Fruit fly (Drosophila melanogaster) whole organism, prepupa: ENCODE results near the gene CG5509.
A peak's percentile ranks its signal among the peaks of the same experiment; 100 is the strongest.

Experiments used
- CG11294 ChIP-seq: fragments of 200-800 bp; sonication (Bioruptor generic); IDR thresholded peaks from 2 replicates; pipeline ENCODE4 v1.3.6; 2022; ENCODE audit warnings: missing biosample characterization, missing genetic modification characterization
- CG11902 ChIP-seq: fragments of 200-800 bp; sonication (Bioruptor generic); optimal IDR thresholded peaks from 3 replicates; lab custom pipeline; 2016; ENCODE audit warnings: missing biosample characterization, missing genetic modification characterization
- CG15336 ChIP-seq: fragments of 200-800 bp; sonication (Bioruptor generic); IDR thresholded peaks from 2 replicates; pipeline ENCODE4 v1.3.6; 2022; ENCODE audit warnings: missing biosample characterization, missing genetic modification characterization
- CG1621 ChIP-seq: fragments of 200-800 bp; sonication (Bioruptor generic); optimal IDR thresholded peaks from 3 replicates; lab custom pipeline; 2018; ENCODE audit warnings: missing biosample characterization, mild to moderate bottlenecking, missing genetic modification characterization
- CG3032 ChIP-seq: fragments of 200-800 bp; optimal IDR thresholded peaks from 2 replicates; lab custom pipeline; 2019; ENCODE audit warnings: missing biosample characterization, mild to moderate bottlenecking, missing genetic modification characterization, moderate library complexity
- CG34406 ChIP-seq: fragments of 200-800 bp; sonication (Bioruptor generic); optimal IDR thresholded peaks from 3 replicates; lab custom pipeline; 2016; ENCODE audit warnings: missing biosample characterization, missing genetic modification characterization
- CG3919 ChIP-seq: fragments of 200-800 bp; sonication (Bioruptor generic); optimal IDR thresholded peaks from 3 replicates; lab custom pipeline; 2016; ENCODE audit warnings: missing biosample characterization, missing genetic modification characterization
- CG6808 ChIP-seq: fragments of 200-800 bp; sonication (Bioruptor generic); optimal IDR thresholded peaks from 3 replicates; lab custom pipeline; 2017; ENCODE audit warnings: missing biosample characterization, missing genetic modification characterization, mild to moderate bottlenecking, moderate library complexity, missing genetic modification reagents
- CG7368 ChIP-seq: fragments of 200-800 bp; sonication (Bioruptor generic); optimal IDR thresholded peaks from 3 replicates; lab custom pipeline; 2016; ENCODE audit warnings: missing biosample characterization, missing genetic modification characterization
- CG8319 ChIP-seq: fragments of 200-800 bp; sonication (Bioruptor generic); optimal IDR thresholded peaks from 3 replicates; lab custom pipeline; 2016; ENCODE audit warnings: missing biosample characterization, missing genetic modification characterization
- CG9139 ChIP-seq: fragments of 200-800 bp; sonication (Bioruptor generic); optimal IDR thresholded peaks from 3 replicates; lab custom pipeline; 2017; ENCODE audit warnings: missing biosample characterization, mild to moderate bottlenecking, missing genetic modification characterization
- Eip75B ChIP-seq: fragments of 200-800 bp; sonication (Bioruptor generic); optimal IDR thresholded peaks from 3 replicates; lab custom pipeline; 2016; ENCODE audit warnings: missing biosample characterization, missing genetic modification characterization
- Eip93F ChIP-seq: fragments of 200-800 bp; sonication (Bioruptor generic); optimal IDR thresholded peaks from 2 replicates; lab custom pipeline; 2016; ENCODE audit warnings: missing biosample characterization, mild to moderate bottlenecking, missing genetic modification characterization
- Ets21C ChIP-seq: fragments of 200-800 bp; sonication (Bioruptor generic); optimal IDR thresholded peaks from 3 replicates; lab custom pipeline; 2016; ENCODE audit warnings: missing biosample characterization, missing genetic modification characterization
- Gug ChIP-seq: fragments of 200-800 bp; sonication (Bioruptor generic); IDR thresholded peaks from 2 replicates; pipeline ENCODE4 v1.3.6; 2022; ENCODE audit warnings: missing biosample characterization, missing genetic modification characterization
- Hr38 ChIP-seq: sonication (Bioruptor generic); optimal IDR thresholded peaks from 2 replicates; lab custom pipeline; 2016; ENCODE audit warnings: missing biosample characterization, missing genetic modification characterization
- Hr39 ChIP-seq: fragments of 200-800 bp; sonication (Bioruptor generic); optimal IDR thresholded peaks from 2 replicates; lab custom pipeline; 2016; ENCODE audit warnings: missing biosample characterization, missing genetic modification characterization
- Hr4 ChIP-seq: fragments of 200-800 bp; sonication (Bioruptor generic); optimal IDR thresholded peaks from 3 replicates; lab custom pipeline; 2016; ENCODE audit warnings: missing biosample characterization, missing genetic modification characterization
- Lpt ChIP-seq: fragments of 200-800 bp; sonication (Bioruptor generic); optimal IDR thresholded peaks from 3 replicates; lab custom pipeline; 2016; ENCODE audit warnings: missing biosample characterization, missing genetic modification characterization
- Met ChIP-seq: fragments of 200-800 bp; sonication (Bioruptor generic); optimal IDR thresholded peaks from 3 replicates; lab custom pipeline; 2016; ENCODE audit warnings: missing biosample characterization, missing genetic modification characterization
- Smox ChIP-seq: fragments of 200-800 bp; sonication (Bioruptor generic); optimal IDR thresholded peaks from 3 replicates; lab custom pipeline; 2016; ENCODE audit warnings: missing biosample characterization, missing genetic modification characterization
- Sox14 ChIP-seq: fragments of 200-800 bp; sonication (Bioruptor generic); optimal IDR thresholded peaks from 3 replicates; lab custom pipeline; 2016; ENCODE audit warnings: missing biosample characterization, missing genetic modification characterization
- achi ChIP-seq: fragments of 200-800 bp; sonication (Bioruptor generic); optimal IDR thresholded peaks from 3 replicates; lab custom pipeline; 2016; ENCODE audit warnings: missing biosample characterization, missing genetic modification characterization
- acj6 ChIP-seq: fragments of 200-800 bp; sonication (Bioruptor generic); optimal IDR thresholded peaks from 3 replicates; lab custom pipeline; 2016; ENCODE audit warnings: missing biosample characterization, missing genetic modification characterization
- cyc ChIP-seq: fragments of 200-800 bp; sonication (Bioruptor generic); optimal IDR thresholded peaks from 3 replicates; lab custom pipeline; 2016; ENCODE audit warnings: missing biosample characterization, missing genetic modification characterization
- dsx ChIP-seq: fragments of 200-800 bp; optimal IDR thresholded peaks from 3 replicates; lab custom pipeline; 2019; ENCODE audit warnings: missing biosample characterization, mild to moderate bottlenecking, missing genetic modification characterization, moderate library complexity; ENCODE audit not compliant: poor library complexity, severe bottlenecking
- eg ChIP-seq: fragments of 200-800 bp; sonication (Bioruptor generic); IDR thresholded peaks from 3 replicates; pipeline ENCODE4 v1.3.6; 2022; ENCODE audit warnings: missing biosample characterization, missing genetic modification characterization
- esn ChIP-seq: fragments of 200-800 bp; sonication (Bioruptor generic); optimal IDR thresholded peaks from 2 replicates; lab custom pipeline; 2016; ENCODE audit warnings: missing biosample characterization, mild to moderate bottlenecking, missing genetic modification characterization, moderate library complexity
- fd59A ChIP-seq: fragments of 200-800 bp; sonication (Bioruptor generic); optimal IDR thresholded peaks from 2 replicates; lab custom pipeline; 2017; ENCODE audit warnings: missing biosample characterization, mild to moderate bottlenecking, missing genetic modification characterization, missing genetic modification reagents
- fkh ChIP-seq: fragments of 200-800 bp; sonication (Bioruptor generic); optimal IDR thresholded peaks from 3 replicates; lab custom pipeline; 2017; ENCODE audit warnings: missing biosample characterization, mild to moderate bottlenecking, missing genetic modification characterization, moderate library complexity
- lz ChIP-seq: fragments of 200-800 bp; sonication (Bioruptor generic); optimal IDR thresholded peaks from 3 replicates; lab custom pipeline; 2016; ENCODE audit warnings: missing biosample characterization, missing genetic modification characterization
- net ChIP-seq: fragments of 200-800 bp; sonication (Bioruptor generic); optimal IDR thresholded peaks from 3 replicates; lab custom pipeline; 2016; ENCODE audit warnings: missing biosample characterization, missing genetic modification characterization
- pdm3 ChIP-seq: fragments of 200-800 bp; sonication (Bioruptor generic); optimal IDR thresholded peaks from 3 replicates; lab custom pipeline; 2016; ENCODE audit warnings: missing biosample characterization, missing genetic modification characterization
- svp ChIP-seq: fragments of 200-800 bp; sonication (Bioruptor generic); peaks from one replicate; lab custom pipeline; 2016; ENCODE audit warnings: missing biosample characterization, missing genetic modification characterization

Gene CG5509

dm6 chr3R:12442601-12443533 is 9.4 kb upstream of the CG5509 start (continued):
- TF ChIP-seq dsx (GFP tag; lab: Kevin White, UChicago) (peak; percentile 88), CG7368 (GFP tag; lab: Kevin White, UChicago) (peak; percentile 21), Gug (peak; percentile 47; the same call in 1 of the 2 replicates), CG8319 (GFP tag; lab: Kevin White, UChicago) (no peak), pdm3 (peak; percentile 70), Eip93F (no peak), CG34406 (GFP tag; lab: Kevin White, UChicago) (peak; percentile 42), Met (GFP tag; lab: Kevin White, UChicago) (peak; percentile 63), CG11294 (GFP tag; lab: Robert Waterston, UW) (no peak), net (GFP tag; lab: Kevin White, UChicago) (peak; percentile 48), CG3032 (peak; percentile 29), eg (GFP tag; lab: Robert Waterston, UW) (peak; percentile 60; the same call in 1 of the 3 replicates), achi (GFP tag; lab: Kevin White, UChicago) (peak; percentile 45), Hr39 (GFP tag; lab: Kevin White, UChicago) (peak; percentile 46), Hr38 (GFP tag; lab: Kevin White, UChicago) (no peak), CG6808 (GFP tag; lab: Kevin White, UChicago) (peak; percentile 41), acj6 (GFP tag; lab: Kevin White, UChicago) (peak; percentile 35), cyc (GFP tag; lab: Kevin White, UChicago) (peak; percentile 14), Eip75B (GFP tag; lab: Kevin White, UChicago) (peak; percentile 51), Ets21C (peak; percentile 5), CG9139 (GFP tag; lab: Kevin White, UChicago) (no peak), Lpt (GFP tag; lab: Kevin White, UChicago) (peak; percentile 33), esn (GFP tag; lab: Kevin White, UChicago) (peak; percentile 54), lz (GFP tag; lab: Kevin White, UChicago) (peak; percentile 45)

DNA sequence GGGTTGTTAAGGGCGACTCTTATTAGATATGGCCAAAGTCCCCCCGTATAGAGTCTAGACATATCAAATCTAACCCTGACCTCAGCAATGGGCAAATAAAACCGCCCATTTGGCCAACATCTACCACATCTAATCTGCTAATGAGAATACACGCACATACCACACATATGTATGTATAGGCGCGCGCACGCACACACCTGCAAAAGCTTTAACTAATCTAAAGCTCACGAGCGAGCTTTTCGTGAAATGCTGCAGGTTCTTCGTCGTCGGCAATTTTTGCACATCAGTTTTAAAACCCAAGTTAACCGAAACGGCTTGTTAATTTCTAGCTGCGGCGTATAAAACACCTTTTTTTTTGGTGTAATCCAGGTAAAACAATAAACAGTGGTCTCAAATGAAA is 8.5 kb upstream of the CG5509 start:
- TF ChIP-seq CG3919 (no peak), CG8319 (GFP tag; lab: Kevin White, UChicago) (no peak), CG3032 (no peak), CG1621 (tag; lab: Kevin White, UChicago) (no peak), Hr4 (GFP tag; lab: Kevin White, UChicago) (no peak), Smox (no peak)

dm6 chr3R:12445468-12445867 is 6.8 kb upstream of the CG5509 start:
- TF ChIP-seq Sox14: no peak
- TF ChIP-seq svp (GFP tag; lab: Kevin White, UChicago): peak; percentile 95
- no peak for TF ChIP-seq CG11902 (GFP tag; lab: Kevin White, UChicago)

DNA sequence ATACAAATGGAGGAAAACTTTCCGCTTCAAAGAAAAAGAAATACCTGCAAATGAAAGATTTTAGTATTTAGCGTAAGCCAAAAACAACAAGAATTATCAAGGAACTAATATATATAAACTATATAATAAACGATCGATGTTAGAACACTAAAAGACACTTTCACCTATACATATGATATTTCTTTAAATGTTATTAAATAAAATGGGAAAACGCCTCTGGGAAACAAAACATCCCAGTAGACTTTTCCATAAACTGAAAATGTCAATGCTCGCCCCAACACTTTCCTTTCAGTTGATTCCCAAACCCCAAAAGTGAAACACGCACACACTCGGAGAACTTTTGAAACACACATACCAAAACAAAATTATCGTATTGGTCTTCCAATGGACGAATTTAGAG is 4.9 kb upstream of the CG5509 start, which contains the start of gene vrs:
Gene vrs, plus strand, starts transcription at position 301 of the 400 bp plus-strand sequence.
- TF ChIP-seq Hr4 (GFP tag; lab: Kevin White, UChicago) (no peak), Sox14 (no peak), Lpt (GFP tag; lab: Kevin White, UChicago) (no peak), fkh (GFP tag; lab: Kevin White, UChicago) (no peak), CG3919 (no peak), fd59A (GFP tag; lab: Kevin White, UChicago) (no peak), CG15336 (GFP tag; lab: Robert Waterston, UW) (no peak)
